Worm (Caenorhabditis elegans): ENCODE measurements around the gene F09G2.1.
A peak's percentile ranks its signal among the peaks of the same experiment; 100 is the strongest.

The F09G2.1 gene

DNA sequence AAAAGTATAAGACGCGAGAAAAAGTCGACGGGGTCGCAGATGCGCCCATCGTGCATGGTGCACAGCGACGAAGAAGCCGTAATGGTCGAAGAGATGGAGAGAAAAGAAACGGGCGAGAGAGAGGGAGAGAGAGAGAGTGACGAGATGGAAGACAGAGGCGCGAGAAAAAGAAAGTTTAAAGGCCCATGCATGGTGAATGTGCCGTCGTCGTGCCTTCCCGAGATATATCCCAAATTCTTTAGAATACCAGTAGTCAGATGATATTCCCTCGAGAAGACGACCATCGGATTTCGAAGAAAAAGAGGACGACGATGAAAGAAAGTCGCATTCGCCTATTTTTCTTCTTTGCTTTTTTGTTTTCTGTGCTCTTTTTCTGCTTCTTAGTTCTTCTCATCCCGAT, 16.0 kb downstream of the F09G2.1 start:
- TF ChIP-seq ceh-13 (GFP tag; optimal IDR thresholded peaks at IDR 0.05) (no peak), hmg-4 (GFP tag; optimal IDR thresholded peaks at IDR 0.05) (no peak), hnd-1 (tag; optimal IDR thresholded peaks at IDR 0.05) (no peak), ceh-36 (tag; optimal IDR thresholded peaks at IDR 0.05) (no peak), tra-4 (tag; optimal IDR thresholded peaks at IDR 0.05) (no peak), pes-1 (GFP tag; IDR thresholded peaks at IDR 0.05) (no peak), hmbx-1 (tag; optimal IDR thresholded peaks at IDR 0.05) (no peak), sea-1 (GFP tag; conservative IDR thresholded peaks at IDR 0.05) (no peak), tbx-37 (GFP tag; conservative IDR thresholded peaks at IDR 0.05) (no peak), F13C5.2 (tag; optimal IDR thresholded peaks at IDR 0.05) (no peak), ama-1 (optimal IDR thresholded peaks at IDR 0.05) (no peak), ets-7 (tag; optimal IDR thresholded peaks at IDR 0.05) (no peak), scrt-1 (GFP tag; IDR thresholded peaks at IDR 0.05) (no peak), flt-1 (GFP tag; IDR thresholded peaks at IDR 0.05) (no peak), B0310.2 (tag; optimal IDR thresholded peaks at IDR 0.05) (no peak), aly-1 (tag; optimal IDR thresholded peaks at IDR 0.05) (no peak), tbx-11 (GFP tag; IDR thresholded peaks at IDR 0.05) (no peak)

DNA sequence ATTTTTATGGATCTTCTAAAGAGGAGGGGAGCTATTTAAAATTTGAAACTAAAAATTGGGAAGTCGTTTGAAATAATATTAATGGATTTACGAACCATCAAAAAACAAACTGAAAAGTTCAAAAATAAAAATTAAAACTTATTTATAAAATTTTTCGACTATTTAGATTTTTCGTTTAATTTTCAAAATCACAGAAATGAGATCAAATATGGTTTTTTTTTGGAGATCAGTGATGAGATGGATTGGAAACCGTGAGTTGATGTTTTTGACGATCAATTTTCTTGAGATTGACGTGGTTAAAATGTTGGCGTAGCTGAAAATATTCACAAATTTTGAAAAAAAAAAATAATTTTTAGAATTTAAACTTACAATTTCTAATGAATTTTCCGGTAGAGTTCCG, 19.0 kb downstream of the F09G2.1 start, which contains the start of gene C13F10.5:
C13F10.5 (minus strand) TSS at position 101 of the 400 bp plus-strand sequence.
- TF ChIP-seq pes-1 (GFP tag; IDR thresholded peaks at IDR 0.05): no peak
- no peak for TF ChIP-seq sea-1 (GFP tag; conservative IDR thresholded peaks at IDR 0.05)
- TF ChIP-seq tbx-11 (GFP tag; IDR thresholded peaks at IDR 0.05): no peak
- TF ChIP-seq ceh-36 (tag; optimal IDR thresholded peaks at IDR 0.05): no peak
- no peak for TF ChIP-seq flt-1 (GFP tag; IDR thresholded peaks at IDR 0.05)
- no peak for TF ChIP-seq tra-4 (tag; optimal IDR thresholded peaks at IDR 0.05)
- TF ChIP-seq hmbx-1 (tag; optimal IDR thresholded peaks at IDR 0.05): no peak
- TF ChIP-seq tbx-37 (GFP tag; conservative IDR thresholded peaks at IDR 0.05): no peak
- no peak for TF ChIP-seq B0310.2 (tag; optimal IDR thresholded peaks at IDR 0.05)
- TF ChIP-seq F13C5.2 (tag; optimal IDR thresholded peaks at IDR 0.05): no peak
- TF ChIP-seq ama-1 (optimal IDR thresholded peaks at IDR 0.05): no peak
- no peak for TF ChIP-seq scrt-1 (GFP tag; IDR thresholded peaks at IDR 0.05)
- TF ChIP-seq ceh-13 (GFP tag; optimal IDR thresholded peaks at IDR 0.05): no peak
- TF ChIP-seq hnd-1 (tag; optimal IDR thresholded peaks at IDR 0.05): no peak
- no peak for TF ChIP-seq ets-7 (tag; optimal IDR thresholded peaks at IDR 0.05)
- TF ChIP-seq hmg-4 (GFP tag; optimal IDR thresholded peaks at IDR 0.05): no peak
- no peak for TF ChIP-seq aly-1 (tag; optimal IDR thresholded peaks at IDR 0.05)

- TF ChIP-seq ama-1 (optimal IDR thresholded peaks at IDR 0.05): no peak
- TF ChIP-seq hmg-4 (GFP tag; optimal IDR thresholded peaks at IDR 0.05): peak; percentile 4
- TF ChIP-seq tbx-11 (GFP tag; IDR thresholded peaks at IDR 0.05): no peak
- TF ChIP-seq pes-1 (GFP tag; IDR thresholded peaks at IDR 0.05): no peak
- no peak for TF ChIP-seq scrt-1 (GFP tag; IDR thresholded peaks at IDR 0.05)
Observed at ce11 chrV:7220973-7221519, 21.0 kb downstream of the F09G2.1 start, which contains the start of the genes C13F10.8, C13F10.6 and kxd-1. Gene C13F10.8, minus strand, starts transcription at chrV:7221023. Gene C13F10.6, minus strand, starts transcription at chrV:7221039. Gene kxd-1, plus strand, starts transcription at chrV:7221469.

DNA sequence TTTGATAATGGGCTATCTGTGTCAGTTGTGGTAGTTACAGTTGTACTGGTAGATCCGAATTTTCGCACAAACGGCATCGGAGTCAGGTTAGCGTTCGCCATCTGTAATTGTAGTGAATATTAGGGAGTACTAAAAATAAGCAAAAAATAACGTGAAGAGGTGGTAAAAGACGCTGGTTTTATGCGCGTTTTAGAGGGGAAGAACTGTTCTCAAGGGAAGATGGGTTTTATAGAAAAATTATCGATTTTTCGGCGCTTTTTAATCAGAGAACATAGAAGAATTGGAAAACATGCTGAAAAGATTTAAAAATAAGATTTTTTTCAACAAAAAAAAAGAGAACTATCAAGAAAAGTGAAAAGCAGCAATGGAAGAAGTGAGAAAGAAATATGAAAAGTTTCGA, 23.1 kb downstream of the F09G2.1 start, which contains the start of gene C13F10.7:
C13F10.7 (minus strand) TSS at position 101 of the 400 bp plus-strand sequence.
- no peak for TF ChIP-seq aly-1 (tag; optimal IDR thresholded peaks at IDR 0.05)
- TF ChIP-seq sea-1 (GFP tag; conservative IDR thresholded peaks at IDR 0.05): no peak
- no peak for TF ChIP-seq hmg-4 (GFP tag; optimal IDR thresholded peaks at IDR 0.05)
- no peak for TF ChIP-seq hmbx-1 (tag; optimal IDR thresholded peaks at IDR 0.05)
- TF ChIP-seq F13C5.2 (tag; optimal IDR thresholded peaks at IDR 0.05): no peak
- no peak for TF ChIP-seq pes-1 (GFP tag; IDR thresholded peaks at IDR 0.05)
- TF ChIP-seq ets-7 (tag; optimal IDR thresholded peaks at IDR 0.05): no peak
- TF ChIP-seq tbx-11 (GFP tag; IDR thresholded peaks at IDR 0.05): no peak
- no peak for TF ChIP-seq flt-1 (GFP tag; IDR thresholded peaks at IDR 0.05)
- no peak for TF ChIP-seq ceh-13 (GFP tag; optimal IDR thresholded peaks at IDR 0.05)
- TF ChIP-seq scrt-1 (GFP tag; IDR thresholded peaks at IDR 0.05): no peak
- no peak for TF ChIP-seq hnd-1 (tag; optimal IDR thresholded peaks at IDR 0.05)
- no peak for TF ChIP-seq B0310.2 (tag; optimal IDR thresholded peaks at IDR 0.05)
- no peak for TF ChIP-seq tra-4 (tag; optimal IDR thresholded peaks at IDR 0.05)
- TF ChIP-seq ceh-36 (tag; optimal IDR thresholded peaks at IDR 0.05): no peak
- no peak for TF ChIP-seq tbx-37 (GFP tag; conservative IDR thresholded peaks at IDR 0.05)
- TF ChIP-seq ama-1 (optimal IDR thresholded peaks at IDR 0.05): no peak

ce11 chrV:7223941-7224340, 23.9 kb downstream of the F09G2.1 start, which contains the start of gene C13F10.1:
Gene C13F10.1, plus strand, starts transcription at chrV:7224078.
- no peak for TF ChIP-seq ceh-13 (GFP tag; optimal IDR thresholded peaks at IDR 0.05)
- no peak for TF ChIP-seq sea-1 (GFP tag; conservative IDR thresholded peaks at IDR 0.05)
- no peak for TF ChIP-seq ets-7 (tag; optimal IDR thresholded peaks at IDR 0.05)
- TF ChIP-seq B0310.2 (tag; optimal IDR thresholded peaks at IDR 0.05): no peak
- TF ChIP-seq ama-1 (optimal IDR thresholded peaks at IDR 0.05): no peak
- TF ChIP-seq hmg-4 (GFP tag; optimal IDR thresholded peaks at IDR 0.05): no peak
- no peak for TF ChIP-seq hnd-1 (tag; optimal IDR thresholded peaks at IDR 0.05)
- TF ChIP-seq aly-1 (tag; optimal IDR thresholded peaks at IDR 0.05): no peak
- TF ChIP-seq flt-1 (GFP tag; IDR thresholded peaks at IDR 0.05): no peak

ce11 chrV:7224353-7224752, 24.3 kb downstream of the F09G2.1 start:
- TF ChIP-seq pes-1 (GFP tag; IDR thresholded peaks at IDR 0.05) (no peak), F13C5.2 (tag; optimal IDR thresholded peaks at IDR 0.05) (no peak), aly-1 (tag; optimal IDR thresholded peaks at IDR 0.05) (no peak), flt-1 (GFP tag; IDR thresholded peaks at IDR 0.05) (no peak), ama-1 (optimal IDR thresholded peaks at IDR 0.05) (no peak), tbx-11 (GFP tag; IDR thresholded peaks at IDR 0.05) (no peak), hnd-1 (tag; optimal IDR thresholded peaks at IDR 0.05) (no peak), ets-7 (tag; optimal IDR thresholded peaks at IDR 0.05) (no peak), ceh-13 (GFP tag; optimal IDR thresholded peaks at IDR 0.05) (no peak), hmg-4 (GFP tag; optimal IDR thresholded peaks at IDR 0.05) (no peak), tra-4 (tag; optimal IDR thresholded peaks at IDR 0.05) (no peak), hmbx-1 (tag; optimal IDR thresholded peaks at IDR 0.05) (no peak)

DNA sequence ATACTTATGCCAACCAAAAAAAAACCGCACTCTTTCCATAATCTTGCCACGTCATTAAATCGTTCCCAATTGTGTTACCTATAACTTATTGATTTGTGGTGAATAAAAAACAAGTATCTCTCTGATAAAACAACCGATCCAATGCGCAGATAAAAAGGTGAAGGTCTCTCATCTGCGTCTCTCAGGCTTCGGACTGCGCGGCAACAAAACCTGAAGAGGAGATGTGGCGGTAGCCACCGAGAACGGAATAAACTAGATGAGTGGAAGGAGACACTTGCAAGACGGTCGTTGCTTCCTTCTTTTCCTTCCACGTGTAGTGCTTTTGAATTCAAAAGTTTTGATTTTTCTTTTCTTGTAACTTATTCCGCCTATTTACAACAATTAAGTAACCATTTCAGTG, 24.9 kb downstream of the F09G2.1 start, which contains the start of gene fkb-3:
fkb-3 (plus strand) TSS at position 277 of the 400 bp plus-strand sequence.
- TF ChIP-seq F13C5.2 (tag; optimal IDR thresholded peaks at IDR 0.05) (no peak), pes-1 (GFP tag; IDR thresholded peaks at IDR 0.05) (no peak), tbx-37 (GFP tag; conservative IDR thresholded peaks at IDR 0.05) (no peak), hnd-1 (tag; optimal IDR thresholded peaks at IDR 0.05) (no peak), tra-4 (tag; optimal IDR thresholded peaks at IDR 0.05) (no peak), B0310.2 (tag; optimal IDR thresholded peaks at IDR 0.05) (no peak), hmbx-1 (tag; optimal IDR thresholded peaks at IDR 0.05) (no peak), sea-1 (GFP tag; conservative IDR thresholded peaks at IDR 0.05) (no peak), scrt-1 (GFP tag; IDR thresholded peaks at IDR 0.05) (no peak), flt-1 (GFP tag; IDR thresholded peaks at IDR 0.05) (no peak), tbx-11 (GFP tag; IDR thresholded peaks at IDR 0.05) (no peak), hmg-4 (GFP tag; optimal IDR thresholded peaks at IDR 0.05) (no peak), ama-1 (optimal IDR thresholded peaks at IDR 0.05) (no peak), ets-7 (tag; optimal IDR thresholded peaks at IDR 0.05) (no peak), aly-1 (tag; optimal IDR thresholded peaks at IDR 0.05) (no peak), ceh-13 (GFP tag; optimal IDR thresholded peaks at IDR 0.05) (no peak), ceh-36 (tag; optimal IDR thresholded peaks at IDR 0.05) (no peak)
